Worm (Caenorhabditis elegans) whole organism, L1 larva: ENCODE measurements around the gene Y51H4A.937.
A peak's percentile ranks its signal among the peaks of the same experiment; 100 is the strongest.

Source experiments
- C04F5.9 ChIP-seq: sonication (generic microtip); optimal IDR thresholded peaks from 2 replicates; lab custom pipeline; 2016; ENCODE audit warnings: missing genetic modification characterization, missing compliant biosample characterization
- C16A3.4 ChIP-seq: fragments of 150-350 bp; optimal IDR thresholded peaks from 2 replicates; lab custom pipeline; 2014; ENCODE audit warnings: missing biosample characterization, missing genetic modification characterization
- F16B12.6 ChIP-seq: fragments of 150-350 bp; optimal IDR thresholded peaks from 2 replicates; lab custom pipeline; 2014; ENCODE audit warnings: missing biosample characterization, missing genetic modification characterization
- Y116A8C.19 ChIP-seq: sonication (generic microtip); optimal IDR thresholded peaks from 2 replicates; lab custom pipeline; 2016; ENCODE audit warnings: missing compliant biosample characterization, missing genetic modification characterization, borderline replicate concordance
- alr-1 ChIP-seq: fragments of 200-800 bp; sonication (Bioruptor generic); optimal IDR thresholded peaks from 2 replicates; lab custom pipeline; 2018; ENCODE audit warnings: borderline replicate concordance, mild to moderate bottlenecking, missing genetic modification characterization, missing compliant biosample characterization
- blmp-1 ChIP-seq: fragments of 150-350 bp; optimal IDR thresholded peaks from 2 replicates; lab custom pipeline; 2014; ENCODE audit warnings: missing biosample characterization, missing genetic modification characterization
- ceh-8 ChIP-seq: fragments of 200-800 bp; sonication (Bioruptor generic); optimal IDR thresholded peaks from 2 replicates; lab custom pipeline; 2018; ENCODE audit warnings: mild to moderate bottlenecking, missing genetic modification characterization, moderate library complexity, missing compliant biosample characterization
- ceh-82 ChIP-seq, 3 experiments: fragments of 150-350 bp in 1 of 3; sonication (generic microtip) in 2 of 3; optimal IDR thresholded peaks; 2 replicates each; lab custom pipeline; 2014 to 2017; ENCODE audit warnings: missing biosample characterization in 3 of 3, missing genetic modification characterization in 3 of 3
- ces-1 ChIP-seq: fragments of 150-350 bp; optimal IDR thresholded peaks from 2 replicates; lab custom pipeline; 2014; ENCODE audit warnings: missing biosample characterization, missing genetic modification reagents, missing genetic modification characterization
- dpl-1 ChIP-seq, 3 experiments: fragments of 150-350 bp in 2 of 3; sonication (generic microtip) in 1 of 3; optimal IDR thresholded peaks; 2 replicates each; lab custom pipeline; 2014 to 2017; ENCODE audit warnings: missing biosample characterization in 3 of 3, missing genetic modification characterization in 3 of 3, missing genetic modification reagents in 3 of 3
- efl-3 ChIP-seq: fragments of 200-800 bp; sonication (Bioruptor generic); optimal IDR thresholded peaks from 2 replicates; lab custom pipeline; 2018; ENCODE audit warnings: mild to moderate bottlenecking, missing genetic modification characterization, missing compliant biosample characterization
- egl-27 ChIP-seq, 2 experiments: fragments of 150-350 bp in 1 of 2; sonication (generic microtip); optimal IDR thresholded peaks; 3 replicates each; lab custom pipeline; 2017 to 2018; ENCODE audit warnings: missing biosample characterization in 2 of 2, missing genetic modification characterization in 2 of 2, missing genetic modification reagents in 2 of 2
- elt-2 ChIP-seq: sonication (generic microtip); optimal IDR thresholded peaks from 2 replicates; lab custom pipeline; 2016; ENCODE audit warnings: missing genetic modification characterization, mild to moderate bottlenecking, inconsistent platforms, missing compliant biosample characterization, missing genetic modification reagents
- elt-3 ChIP-seq, 6 experiments: fragments of 150-350 bp in 1 of 6; sonication (generic microtip); optimal IDR thresholded peaks; 2 replicates each; lab custom pipeline; 2017 to 2018; ENCODE audit warnings: missing biosample characterization in 6 of 6, missing genetic modification characterization in 6 of 6, inconsistent platforms in 1 of 6
- ets-5 ChIP-seq: fragments of 200-800 bp; sonication (Bioruptor generic); IDR thresholded peaks from 2 replicates; pipeline ENCODE4 v1.3.6; 2022; ENCODE audit warnings: missing genetic modification characterization, missing compliant biosample characterization
- fkh-4 ChIP-seq: sonication (generic microtip); optimal IDR thresholded peaks from 2 replicates; lab custom pipeline; 2016; ENCODE audit warnings: missing compliant biosample characterization, missing genetic modification characterization, borderline replicate concordance
- fkh-8 ChIP-seq: sonication (generic microtip); optimal IDR thresholded peaks from 2 replicates; lab custom pipeline; 2016; ENCODE audit warnings: mild to moderate bottlenecking, missing genetic modification characterization, missing compliant biosample characterization
- fos-1 ChIP-seq: fragments of 150-350 bp; optimal IDR thresholded peaks from 2 replicates; lab custom pipeline; 2014; ENCODE audit warnings: missing biosample characterization, missing genetic modification characterization
- grh-1 ChIP-seq: fragments of 200-800 bp; sonication (Bioruptor generic); IDR thresholded peaks from 2 replicates; pipeline ENCODE4 v1.3.6; 2022; ENCODE audit warnings: missing genetic modification reagents, missing genetic modification characterization, missing compliant biosample characterization
- hlh-4 ChIP-seq: sonication (generic microtip); optimal IDR thresholded peaks from 2 replicates; lab custom pipeline; 2016; ENCODE audit warnings: mild to moderate bottlenecking, missing genetic modification characterization, missing compliant biosample characterization
- hpl-2 ChIP-seq: fragments of 150-350 bp; optimal IDR thresholded peaks from 2 replicates; lab custom pipeline; 2014; ENCODE audit warnings: missing biosample characterization, missing genetic modification reagents, missing genetic modification characterization
- irx-1 ChIP-seq: sonication (generic microtip); optimal IDR thresholded peaks from 2 replicates; lab custom pipeline; 2016; ENCODE audit warnings: missing genetic modification characterization, missing compliant biosample characterization
- lin-14 ChIP-seq: fragments of 200-800 bp; sonication (Bioruptor generic); optimal IDR thresholded peaks from 2 replicates; lab custom pipeline; 2018; ENCODE audit warnings: mild to moderate bottlenecking, missing genetic modification characterization, moderate library complexity, missing compliant biosample characterization
- lin-35 ChIP-seq, 2 experiments: fragments of 150-350 bp; optimal IDR thresholded peaks; 2 replicates each; lab custom pipeline; 2014; ENCODE audit warnings: missing biosample characterization in 2 of 2, missing genetic modification characterization in 2 of 2, missing genetic modification reagents in 2 of 2
- lir-3 ChIP-seq: sonication (generic microtip); optimal IDR thresholded peaks from 2 replicates; lab custom pipeline; 2016; ENCODE audit warnings: mild to moderate bottlenecking, missing genetic modification characterization, moderate library complexity, missing compliant biosample characterization; ENCODE audit not compliant: poor library complexity
- mab-9 ChIP-seq: fragments of 200-800 bp; sonication (Bioruptor generic); IDR thresholded peaks from 2 replicates; pipeline ENCODE4 v1.3.6; 2022; ENCODE audit warnings: missing genetic modification reagents, missing genetic modification characterization, missing compliant biosample characterization
- mdl-1 ChIP-seq, 2 experiments: fragments of 150-350 bp; optimal IDR thresholded peaks; 2 replicates each; lab custom pipeline; 2014 to 2017; ENCODE audit warnings: missing biosample characterization in 2 of 2, missing genetic modification characterization in 2 of 2, inconsistent platforms in 1 of 2
- nhr-237 ChIP-seq: fragments of 150-350 bp; optimal IDR thresholded peaks from 2 replicates; lab custom pipeline; 2014; ENCODE audit warnings: missing biosample characterization, missing genetic modification characterization
- nhr-28 ChIP-seq: fragments of 150-350 bp; optimal IDR thresholded peaks from 2 replicates; lab custom pipeline; 2014; ENCODE audit warnings: missing biosample characterization, missing genetic modification characterization
- nhr-47 ChIP-seq: sonication (generic microtip); optimal IDR thresholded peaks from 2 replicates; lab custom pipeline; 2016; ENCODE audit warnings: mild to moderate bottlenecking, missing genetic modification characterization, moderate library complexity, missing compliant biosample characterization
- nhr-71 ChIP-seq: sonication (generic microtip); optimal IDR thresholded peaks from 2 replicates; lab custom pipeline; 2016; ENCODE audit warnings: mild to moderate bottlenecking, missing genetic modification characterization, moderate library complexity, missing compliant biosample characterization
- nhr-76 ChIP-seq: sonication (generic microtip); optimal IDR thresholded peaks from 2 replicates; lab custom pipeline; 2017; ENCODE audit warnings: missing biosample characterization, missing genetic modification characterization
- nhr-85 ChIP-seq: sonication (generic microtip); peaks from one replicate; lab custom pipeline; 2016; ENCODE audit warnings: missing genetic modification characterization, inconsistent platforms, missing compliant biosample characterization
- nhr-90 ChIP-seq: sonication (generic microtip); optimal IDR thresholded peaks from 2 replicates; lab custom pipeline; 2016; ENCODE audit warnings: mild to moderate bottlenecking, missing genetic modification characterization, missing compliant biosample characterization; ENCODE audit not compliant: poor library complexity
- pag-3 ChIP-seq: sonication (generic microtip); optimal IDR thresholded peaks from 2 replicates; lab custom pipeline; 2017; ENCODE audit warnings: missing genetic modification characterization, mild to moderate bottlenecking, missing compliant biosample characterization, antibody characterized with exemption, borderline replicate concordance; ENCODE audit not compliant: insufficient read depth
- pax-3 ChIP-seq: fragments of 200-800 bp; sonication (Bioruptor generic); optimal IDR thresholded peaks from 2 replicates; lab custom pipeline; 2018; ENCODE audit warnings: mild to moderate bottlenecking, missing genetic modification characterization, moderate library complexity, missing compliant biosample characterization
- pqm-1 ChIP-seq: sonication (generic microtip); optimal IDR thresholded peaks from 3 replicates; lab custom pipeline; 2017; ENCODE audit warnings: missing biosample characterization, missing genetic modification characterization
- rnt-1 ChIP-seq: sonication (generic microtip); optimal IDR thresholded peaks from 2 replicates; lab custom pipeline; 2016; ENCODE audit warnings: mild to moderate bottlenecking, missing genetic modification characterization, moderate library complexity, missing compliant biosample characterization
- skn-1 ChIP-seq: fragments of 150-350 bp; optimal IDR thresholded peaks from 2 replicates; lab custom pipeline; 2014; ENCODE audit warnings: missing biosample characterization, missing genetic modification characterization
- snpc-4 ChIP-seq: fragments of 150-350 bp; optimal IDR thresholded peaks from 2 replicates; lab custom pipeline; 2014; ENCODE audit warnings: missing biosample characterization, missing genetic modification characterization
- snu-23 ChIP-seq: sonication (generic microtip); optimal IDR thresholded peaks from 2 replicates; lab custom pipeline; 2016; ENCODE audit warnings: missing genetic modification characterization, missing compliant biosample characterization
- sup-37 ChIP-seq: fragments of 200-800 bp; sonication (Bioruptor generic); optimal IDR thresholded peaks from 2 replicates; lab custom pipeline; 2018; ENCODE audit warnings: mild to moderate bottlenecking, missing genetic modification characterization, missing compliant biosample characterization
- swsn-7 ChIP-seq: sonication (generic microtip); optimal IDR thresholded peaks from 2 replicates; lab custom pipeline; 2016; ENCODE audit warnings: missing genetic modification characterization, missing compliant biosample characterization
- tbx-2 ChIP-seq: sonication (generic microtip); optimal IDR thresholded peaks from 2 replicates; lab custom pipeline; 2016; ENCODE audit warnings: missing genetic modification characterization, missing compliant biosample characterization
- tlp-1 ChIP-seq: fragments of 150-350 bp; optimal IDR thresholded peaks from 2 replicates; lab custom pipeline; 2014; ENCODE audit warnings: missing biosample characterization, missing genetic modification characterization
- unc-30 ChIP-seq: sonication (generic microtip); optimal IDR thresholded peaks from 2 replicates; lab custom pipeline; 2017; ENCODE audit warnings: missing biosample characterization, missing genetic modification characterization
- unc-98 ChIP-seq: fragments of 200-800 bp; sonication (Bioruptor generic); IDR thresholded peaks from 2 replicates; pipeline ENCODE4 v1.3.6; 2022; ENCODE audit warnings: missing genetic modification characterization, missing compliant biosample characterization
- vab-15 ChIP-seq: sonication (generic microtip); optimal IDR thresholded peaks from 2 replicates; lab custom pipeline; 2017; ENCODE audit warnings: missing genotype, mild to moderate bottlenecking, missing genetic modification characterization, missing compliant biosample characterization
- xbp-1 ChIP-seq: sonication (generic microtip); optimal IDR thresholded peaks from 2 replicates; lab custom pipeline; 2016; ENCODE audit warnings: missing genetic modification characterization, missing compliant biosample characterization
- zip-4 ChIP-seq: fragments of 200-800 bp; sonication (Bioruptor generic); optimal IDR thresholded peaks from 2 replicates; lab custom pipeline; 2018; ENCODE audit warnings: mild to moderate bottlenecking, missing genetic modification characterization, moderate library complexity, missing compliant biosample characterization
- ztf-4 ChIP-seq: fragments of 150-350 bp; optimal IDR thresholded peaks from 2 replicates; lab custom pipeline; 2014; ENCODE audit warnings: missing biosample characterization, missing genetic modification characterization

The Y51H4A.937 gene

DNA sequence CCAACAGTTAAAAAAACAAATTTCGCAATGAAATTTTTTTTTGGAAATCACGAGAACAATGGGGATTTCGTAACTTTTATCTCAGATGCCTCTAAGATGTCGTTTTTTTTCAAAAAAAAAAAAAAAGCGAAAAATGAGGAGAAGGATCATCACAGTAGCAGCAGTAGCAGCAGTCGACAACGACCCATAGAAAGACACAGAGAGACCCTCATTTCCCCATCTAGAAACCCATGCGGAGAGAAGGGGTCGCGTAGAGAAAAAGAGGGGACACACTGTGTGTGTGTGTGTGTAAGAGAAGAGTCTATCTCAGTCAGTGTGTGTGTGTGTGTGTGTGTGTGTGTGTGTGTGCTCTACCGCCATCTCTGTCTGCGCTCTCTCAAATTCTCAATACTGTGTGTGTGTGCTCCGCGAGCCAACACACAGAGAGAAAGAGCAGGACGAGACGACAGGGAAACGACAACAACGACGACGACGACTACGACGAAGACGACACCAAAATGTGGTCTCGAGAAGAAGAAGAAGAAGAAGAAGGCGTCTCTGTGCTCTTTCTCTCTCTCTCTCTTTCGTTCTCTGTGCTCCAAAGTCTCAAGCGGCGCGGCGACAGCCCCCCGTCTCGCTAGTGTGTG is 37.0 kb upstream of the Y51H4A.937 start (continued):
- peak; percentile 67 for TF ChIP-seq nhr-237 (tag; lab: Kevin White, UChicago)
- no peak for TF ChIP-seq fkh-4 (tag; lab: Kevin White, UChicago)
- TF ChIP-seq tlp-1, result no peak
- TF ChIP-seq fos-1 (tag; lab: Kevin White, UChicago), result peak; percentile 73
- TF ChIP-seq nhr-71, result peak; percentile 85
- peak; percentile 57 for TF ChIP-seq ztf-4 (tag; lab: Kevin White, UChicago)
- TF ChIP-seq F16B12.6, result peak; percentile 9
- TF ChIP-seq hpl-2 (GFP tag; lab: Kevin White, UChicago), result no peak
- TF ChIP-seq xbp-1 (tag; lab: Kevin White, UChicago), result peak; percentile 47
- no peak for TF ChIP-seq unc-98 (GFP tag; lab: Robert Waterston, UW)
- TF ChIP-seq Y116A8C.19 (tag; lab: Kevin White, UChicago), result no peak
- peak in 1 of 2 experiments; percentile 60 for TF ChIP-seq mdl-1 (tag; optimal IDR thresholded peaks at IDR 0.05; lab: Kevin White, UChicago)
- peak; percentile 58 for TF ChIP-seq pax-3 (tag; lab: Kevin White, UChicago)
- no peak for TF ChIP-seq C04F5.9
- TF ChIP-seq pag-3 (tag; lab: Kevin White, UChicago), result no peak
- no peak for TF ChIP-seq efl-3 (GFP tag; lab: Kevin White, UChicago)
- peak; percentile 81 for TF ChIP-seq nhr-47 (tag; lab: Kevin White, UChicago)
- no peak for TF ChIP-seq nhr-28 (tag; lab: Kevin White, UChicago)
- TF ChIP-seq nhr-76, result no peak
- no peak for TF ChIP-seq ceh-8 (GFP tag; lab: Kevin White, UChicago)
- TF ChIP-seq irx-1, result peak; percentile 62
- TF ChIP-seq lin-14 (GFP tag; lab: Kevin White, UChicago), result peak; percentile 95
- peak in 2 of 3 experiments; percentile 27 to 35 for TF ChIP-seq dpl-1 (GFP tag; optimal IDR thresholded peaks at IDR 0.05; lab: Kevin White, UChicago)
- no peak for TF ChIP-seq vab-15 (tag; lab: Kevin White, UChicago)
- TF ChIP-seq C16A3.4 (tag; lab: Kevin White, UChicago), result peak; percentile 54
- no peak for TF ChIP-seq grh-1
- TF ChIP-seq elt-3 (tag; optimal IDR thresholded peaks at IDR 0.05; lab: Kevin White, UChicago), result no peak
- TF ChIP-seq lin-35 (GFP tag; optimal IDR thresholded peaks at IDR 0.05; lab: Kevin White, UChicago), result peak; percentile 24 to 75
- peak; percentile 72 for TF ChIP-seq tbx-2
- TF ChIP-seq elt-2 (tag; lab: Kevin White, UChicago), result peak; percentile 20
- peak; percentile 56 for TF ChIP-seq nhr-85 (tag; lab: Kevin White, UChicago)
- peak; percentile 86 for TF ChIP-seq swsn-7 (tag; lab: Kevin White, UChicago)
- no peak for TF ChIP-seq pqm-1 (tag; lab: Kevin White, UChicago)
- TF ChIP-seq hlh-4 (tag; lab: Kevin White, UChicago), result no peak
- peak; percentile 50 to 68 (median 67) for TF ChIP-seq ceh-82 (tag; optimal IDR thresholded peaks at IDR 0.05; lab: Kevin White, UChicago)
- TF ChIP-seq zip-4 (GFP tag; lab: Kevin White, UChicago), result peak; percentile 33
- TF ChIP-seq snpc-4 (tag; lab: Kevin White, UChicago), result no peak
- TF ChIP-seq snu-23 (GFP tag; lab: Kevin White, UChicago), result peak; percentile 75
- TF ChIP-seq lir-3 (tag; lab: Kevin White, UChicago), result no peak
- peak; percentile 89 for TF ChIP-seq fkh-8 (tag; lab: Kevin White, UChicago)
- TF ChIP-seq unc-30 (tag; lab: Kevin White, UChicago), result no peak
- TF ChIP-seq alr-1 (tag; lab: Kevin White, UChicago), result no peak
- TF ChIP-seq ces-1 (GFP tag; lab: Kevin White, UChicago), result no peak
- TF ChIP-seq nhr-90 (tag; lab: Kevin White, UChicago), result peak; percentile 2
- peak in 1 of 2 experiments; percentile 27 for TF ChIP-seq egl-27 (tag; optimal IDR thresholded peaks at IDR 0.05; lab: Kevin White, UChicago)
- TF ChIP-seq blmp-1, result no peak
- TF ChIP-seq rnt-1, result peak; percentile 81
- peak; percentile 46; the same call in 1 of the 2 replicates for TF ChIP-seq mab-9
- peak; percentile 19 for TF ChIP-seq sup-37
- TF ChIP-seq ets-5 (GFP tag; lab: Robert Waterston, UW), result no peak
- peak; percentile 28 for TF ChIP-seq skn-1 (tag; lab: Kevin White, UChicago)
